Worm (Caenorhabditis elegans) whole organism, mixed stage, embryonic: Measurements from ENCODE around the gene lnp-1.

Source experiments
- M03D4.4 ChIP-seq: sonication (generic microtip); optimal IDR thresholded peaks from 2 replicates; lab custom pipeline; 2017; ENCODE audit warnings: mild to moderate bottlenecking, missing genetic modification characterization, missing compliant biosample characterization
- unc-39 ChIP-seq: fragments of 150-350 bp; optimal IDR thresholded peaks from 2 replicates; lab custom pipeline; 2014; ENCODE audit warnings: missing biosample characterization, missing genetic modification characterization
- unc-62 ChIP-seq: fragments of 150-350 bp; optimal IDR thresholded peaks from 2 replicates; lab custom pipeline; 2014; ENCODE audit warnings: missing biosample characterization, missing genetic modification reagents, missing genetic modification characterization

The lnp-1 gene

DNA sequence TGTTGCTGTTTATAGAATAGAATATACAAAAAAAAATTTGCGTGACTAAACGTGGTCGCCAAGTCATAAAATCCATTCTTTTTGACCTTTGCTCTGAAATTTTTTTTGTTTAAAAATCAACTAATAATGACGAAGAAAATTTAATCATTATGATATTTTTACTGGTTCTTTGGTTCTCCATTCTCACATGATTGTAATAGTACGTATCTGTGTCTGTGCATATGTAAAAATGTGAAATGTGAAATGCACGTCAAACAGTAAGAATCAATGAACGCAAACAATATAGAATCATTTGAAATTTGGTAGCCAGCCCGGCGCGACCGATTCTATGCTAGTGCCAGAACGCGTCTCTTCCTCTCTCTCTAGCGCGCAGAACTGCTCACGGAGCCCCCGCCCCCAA, 48.3 kb downstream of the lnp-1 start, which contains the start of gene hosl-1:
hosl-1 (plus strand) TSS at position 301 of the 400 bp plus-strand sequence.
- no peak for TF ChIP-seq unc-62 (GFP tag; lab: Kevin White, UChicago)
- TF ChIP-seq unc-39 (tag; lab: Kevin White, UChicago): no peak
- no peak for TF ChIP-seq M03D4.4 (tag; lab: Kevin White, UChicago)
